Worm (Caenorhabditis elegans): Measurements from ENCODE around the gene ZC250.4.

DNA sequence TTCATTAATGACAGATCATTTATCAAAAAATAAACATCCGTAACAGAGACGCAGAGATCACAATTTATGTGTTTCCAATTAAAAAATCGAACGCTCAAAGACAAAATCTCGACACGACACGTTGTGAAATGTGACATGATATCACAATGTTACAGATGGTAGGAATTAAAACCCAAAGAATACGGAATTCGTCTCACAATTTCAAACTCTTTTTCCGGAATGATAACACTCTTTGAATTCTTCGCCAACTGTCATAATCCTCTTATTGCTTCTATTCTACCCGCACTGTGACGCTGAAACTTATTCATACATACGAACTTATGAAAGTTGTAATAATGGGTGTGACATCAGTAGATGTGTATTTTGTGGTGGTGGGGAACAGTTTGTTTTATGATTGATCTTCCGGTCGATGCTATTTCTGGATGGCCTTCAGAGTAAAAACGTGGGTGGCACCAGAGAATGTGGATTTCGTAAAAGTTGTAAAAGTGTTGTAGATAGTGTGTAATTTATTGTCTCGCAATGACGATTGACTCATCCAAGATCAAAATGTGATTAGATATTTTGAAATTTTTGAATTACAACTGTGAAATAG lies 3.6 kb upstream of the ZC250.4 start:
- TF ChIP-seq ceh-9 (tag; optimal IDR thresholded peaks at IDR 0.05) (no peak), pag-3 (tag; optimal IDR thresholded peaks at IDR 0.05; ENCODE audit: borderline replicate concordance) (no peak), nhr-232 (tag; optimal IDR thresholded peaks at IDR 0.05) (no peak)
